Fruit fly (Drosophila melanogaster) whole organism, embryonic: Measurements from ENCODE around the gene CG42375.

Experiments used
- Blimp-1 ChIP-seq: fragments of 200-800 bp; sonication (Bioruptor generic); optimal IDR thresholded peaks from 3 replicates; lab custom pipeline; 2018; ENCODE audit warnings: missing biosample characterization, missing genetic modification characterization, mild to moderate bottlenecking, moderate library complexity, missing genetic modification reagents
- CG12299 ChIP-seq: fragments of 200-800 bp; sonication (Bioruptor generic); optimal IDR thresholded peaks from 2 replicates; lab custom pipeline; 2018; ENCODE audit warnings: missing biosample characterization, mild to moderate bottlenecking, missing genetic modification characterization
- CG13123 ChIP-seq: fragments of 200-800 bp; sonication (Bioruptor generic); optimal IDR thresholded peaks from 2 replicates; lab custom pipeline; 2016; ENCODE audit warnings: missing biosample characterization, missing genetic modification characterization
- CG13775 ChIP-seq: fragments of 200-800 bp; sonication (Bioruptor generic); optimal IDR thresholded peaks from 3 replicates; lab custom pipeline; 2017; ENCODE audit warnings: missing biosample characterization, mild to moderate bottlenecking, missing genetic modification characterization
- CG14710 ChIP-seq: fragments of 200-800 bp; sonication (Bioruptor generic); optimal IDR thresholded peaks from 3 replicates; lab custom pipeline; 2019; ENCODE audit warnings: missing biosample characterization, mild to moderate bottlenecking, missing genetic modification characterization, moderate library complexity
- CG15269 ChIP-seq: fragments of 200-800 bp; sonication (Bioruptor generic); optimal IDR thresholded peaks from 2 replicates; lab custom pipeline; 2018; ENCODE audit warnings: missing biosample characterization, mild to moderate bottlenecking, missing genetic modification characterization, moderate library complexity
- CG17186 ChIP-seq: fragments of 200-800 bp; sonication (Bioruptor generic); optimal IDR thresholded peaks from 3 replicates; lab custom pipeline; 2017; ENCODE audit warnings: missing biosample characterization, missing genetic modification reagents, missing genetic modification characterization
- CG17912 ChIP-seq: fragments of 200-800 bp; sonication (Bioruptor generic); optimal IDR thresholded peaks from 2 replicates; lab custom pipeline; 2018; ENCODE audit warnings: missing biosample characterization, mild to moderate bottlenecking, missing genetic modification characterization
- CG1832 ChIP-seq: fragments of 200-800 bp; sonication (Bioruptor generic); optimal IDR thresholded peaks from 2 replicates; lab custom pipeline; 2017; ENCODE audit warnings: missing biosample characterization, mild to moderate bottlenecking, missing genetic modification characterization, inconsistent platforms
- CG2129 ChIP-seq: fragments of 200-800 bp; sonication (Bioruptor generic); IDR thresholded peaks from 2 replicates; pipeline ENCODE4 v1.3.6; 2022; ENCODE audit warnings: missing biosample characterization, missing genetic modification characterization; ENCODE audit not compliant: partially characterized antibody
- CG2875 ChIP-seq: fragments of 200-800 bp; sonication (Bioruptor generic); optimal IDR thresholded peaks from 2 replicates; lab custom pipeline; 2017; ENCODE audit warnings: missing biosample characterization, mild to moderate bottlenecking, missing genetic modification characterization, missing genetic modification reagents
- CG2889 ChIP-seq: fragments of 200-800 bp; sonication (Bioruptor generic); IDR thresholded peaks from 3 replicates; pipeline ENCODE4 v1.3.6; 2022; ENCODE audit warnings: missing biosample characterization, missing genetic modification characterization
- CG32767 ChIP-seq: fragments of 200-800 bp; sonication (Bioruptor generic); IDR thresholded peaks from 2 replicates; pipeline ENCODE4 v1.3.6; 2022; ENCODE audit warnings: missing biosample characterization, missing genetic modification characterization
- CG3407 ChIP-seq: fragments of 200-800 bp; sonication (Bioruptor generic); optimal IDR thresholded peaks from 2 replicates; lab custom pipeline; 2018; ENCODE audit warnings: missing biosample characterization, mild to moderate bottlenecking, missing genetic modification characterization
- CG4360 ChIP-seq: fragments of 200-800 bp; sonication (Bioruptor generic); IDR thresholded peaks from 2 replicates; pipeline ENCODE4 v1.3.6; 2022; ENCODE audit warnings: missing biosample characterization, missing genetic modification characterization
- CG4424 ChIP-seq: fragments of 200-800 bp; sonication (Bioruptor generic); optimal IDR thresholded peaks from 3 replicates; lab custom pipeline; 2016; ENCODE audit warnings: missing biosample characterization, missing genetic modification characterization
- CG6854 ChIP-seq: fragments of 200-800 bp; sonication (Bioruptor generic); optimal IDR thresholded peaks from 3 replicates; lab custom pipeline; 2017; ENCODE audit warnings: missing biosample characterization, mild to moderate bottlenecking, missing genetic modification characterization
- CG7556 ChIP-seq: fragments of 200-800 bp; sonication (Bioruptor generic); optimal IDR thresholded peaks from 2 replicates; lab custom pipeline; 2017; ENCODE audit warnings: missing biosample characterization, mild to moderate bottlenecking, missing genetic modification characterization
- CG7745 ChIP-seq: fragments of 200-800 bp; sonication (Bioruptor generic); optimal IDR thresholded peaks from 2 replicates; lab custom pipeline; 2018; ENCODE audit warnings: missing biosample characterization, mild to moderate bottlenecking, missing genetic modification characterization, moderate library complexity
- CG7928 ChIP-seq: fragments of 200-800 bp; sonication (Bioruptor generic); optimal IDR thresholded peaks from 2 replicates; lab custom pipeline; 2017; ENCODE audit warnings: missing biosample characterization, mild to moderate bottlenecking, missing genetic modification characterization
- CG9727 ChIP-seq: fragments of 200-800 bp; sonication (Bioruptor generic); optimal IDR thresholded peaks from 3 replicates; lab custom pipeline; 2017; ENCODE audit warnings: missing biosample characterization, mild to moderate bottlenecking, missing genetic modification characterization
- CG9876 ChIP-seq: fragments of 200-800 bp; sonication (Bioruptor generic); optimal IDR thresholded peaks from 2 replicates; lab custom pipeline; 2016; ENCODE audit warnings: missing biosample characterization, missing genetic modification characterization
- CHES-1-like ChIP-seq: fragments of 200-800 bp; sonication (Bioruptor generic); optimal IDR thresholded peaks from 2 replicates; lab custom pipeline; 2016; ENCODE audit warnings: missing biosample characterization, missing genetic modification characterization
- Chrac-16 ChIP-seq: fragments of 200-800 bp; sonication (Bioruptor generic); optimal IDR thresholded peaks from 3 replicates; lab custom pipeline; 2016; ENCODE audit warnings: missing biosample characterization, missing genetic modification characterization
- D ChIP-seq, 2 experiments: fragments of 200-800 bp in 1 of 2; fragments of >200 bp in 1 of 2; sonication (Bioruptor generic) in 1 of 2; optimal IDR thresholded peaks; 2 replicates in 1 of 2; 3 replicates in 1 of 2; lab custom pipeline; 2017; ENCODE audit warnings: mild to moderate bottlenecking in 1 of 2, missing biosample characterization in 1 of 2, missing genetic modification characterization in 1 of 2, missing genetic modification reagents in 1 of 2
- D19B ChIP-seq: fragments of 200-800 bp; sonication (Bioruptor generic); optimal IDR thresholded peaks from 2 replicates; lab custom pipeline; 2017; ENCODE audit warnings: missing biosample characterization, mild to moderate bottlenecking, missing genetic modification characterization
- Dad ChIP-seq: fragments of 200-800 bp; sonication (Bioruptor generic); optimal IDR thresholded peaks from 3 replicates; lab custom pipeline; 2016; ENCODE audit warnings: missing biosample characterization, missing genetic modification characterization
- Deaf1 ChIP-seq: fragments of 200-800 bp; optimal IDR thresholded peaks from 3 replicates; lab custom pipeline; 2019; ENCODE audit warnings: missing biosample characterization, mild to moderate bottlenecking, missing genetic modification characterization, moderate library complexity
- Dip2 ChIP-seq: fragments of 200-800 bp; sonication (Bioruptor generic); IDR thresholded peaks from 2 replicates; pipeline ENCODE4 v1.3.6; 2022; ENCODE audit warnings: missing biosample characterization, missing genetic modification characterization
- E2f1 ChIP-seq: fragments of 200-800 bp; sonication (Bioruptor generic); IDR thresholded peaks from 2 replicates; pipeline ENCODE4 v1.3.6; 2022; ENCODE audit warnings: missing biosample characterization, missing genetic modification characterization
- ERR ChIP-seq: fragments of 200-800 bp; sonication (Bioruptor generic); optimal IDR thresholded peaks from 2 replicates; lab custom pipeline; 2016; ENCODE audit warnings: missing biosample characterization, missing genetic modification characterization
- H15 ChIP-seq: fragments of 200-800 bp; sonication (Bioruptor generic); IDR thresholded peaks from 3 replicates; pipeline ENCODE4 v1.3.6; 2022; ENCODE audit warnings: missing biosample characterization, missing genetic modification characterization
- Hr3 ChIP-seq: fragments of 200-800 bp; sonication (Bioruptor generic); optimal IDR thresholded peaks from 3 replicates; lab custom pipeline; 2016; ENCODE audit warnings: missing biosample characterization, missing genetic modification characterization
- Nf-YB ChIP-seq: fragments of 200-800 bp; sonication (Bioruptor generic); optimal IDR thresholded peaks from 3 replicates; lab custom pipeline; 2019; ENCODE audit warnings: missing biosample characterization, mild to moderate bottlenecking, missing genetic modification characterization, moderate library complexity
- Ptx1 ChIP-seq: fragments of 200-800 bp; sonication (Bioruptor generic); IDR thresholded peaks from 2 replicates; pipeline ENCODE4 v1.3.6; 2022; ENCODE audit warnings: missing biosample characterization, missing genetic modification characterization
- Sox100B ChIP-seq: fragments of 200-800 bp; sonication (Bioruptor generic); optimal IDR thresholded peaks from 3 replicates; lab custom pipeline; 2018; ENCODE audit warnings: missing biosample characterization, mild to moderate bottlenecking, missing genetic modification characterization
- abd-A ChIP-seq: fragments of 200-800 bp; sonication (Bioruptor generic); optimal IDR thresholded peaks from 3 replicates; lab custom pipeline; 2019; ENCODE audit warnings: missing biosample characterization, mild to moderate bottlenecking, missing genetic modification characterization, moderate library complexity
- ash1 ChIP-seq: fragments of 200-800 bp; sonication (Bioruptor generic); optimal IDR thresholded peaks from 2 replicates; lab custom pipeline; 2018; ENCODE audit warnings: missing biosample characterization, mild to moderate bottlenecking, missing genetic modification characterization
- bigmax ChIP-seq: fragments of 200-800 bp; sonication (Bioruptor generic); optimal IDR thresholded peaks from 2 replicates; lab custom pipeline; 2018; ENCODE audit warnings: missing biosample characterization, mild to moderate bottlenecking, missing genetic modification characterization
- ci ChIP-seq: fragments of 200-800 bp; sonication (Bioruptor generic); IDR thresholded peaks from 3 replicates; pipeline ENCODE4 v1.3.6; 2022; ENCODE audit warnings: missing biosample characterization, missing genetic modification characterization
- cwo ChIP-seq: fragments of 200-800 bp; sonication (Bioruptor generic); optimal IDR thresholded peaks from 3 replicates; lab custom pipeline; 2017; ENCODE audit warnings: missing biosample characterization, missing genetic modification characterization, mild to moderate bottlenecking, moderate library complexity, missing genetic modification reagents
- dimm ChIP-seq: fragments of 200-800 bp; sonication (Bioruptor generic); IDR thresholded peaks from 2 replicates; pipeline ENCODE4 v1.3.6; 2022; ENCODE audit warnings: missing biosample characterization, missing genetic modification characterization
- hbn ChIP-seq: fragments of 200-800 bp; sonication (Bioruptor generic); IDR thresholded peaks from 2 replicates; pipeline ENCODE4 v1.3.6; 2022; ENCODE audit warnings: missing biosample characterization, missing genetic modification characterization; ENCODE audit not compliant: partially characterized antibody
- her ChIP-seq: fragments of 200-800 bp; sonication (Bioruptor generic); optimal IDR thresholded peaks from 2 replicates; lab custom pipeline; 2016; ENCODE audit warnings: missing biosample characterization, missing genetic modification characterization
- mld ChIP-seq: fragments of 200-800 bp; sonication (Bioruptor generic); IDR thresholded peaks from 3 replicates; pipeline ENCODE4 v1.3.6; 2022; ENCODE audit warnings: missing biosample characterization, missing genetic modification characterization; ENCODE audit not compliant: partially characterized antibody
- oc ChIP-seq: fragments of 200-800 bp; sonication (Bioruptor generic); optimal IDR thresholded peaks from 2 replicates; lab custom pipeline; 2018; ENCODE audit warnings: missing biosample characterization, mild to moderate bottlenecking, missing genetic modification characterization, moderate library complexity
- pzg ChIP-seq: fragments of 200-800 bp; sonication (Bioruptor generic); optimal IDR thresholded peaks from 3 replicates; lab custom pipeline; 2018; ENCODE audit warnings: missing biosample characterization, mild to moderate bottlenecking, missing genetic modification characterization, moderate library complexity
- scrt ChIP-seq: fragments of 200-800 bp; sonication (Bioruptor generic); optimal IDR thresholded peaks from 2 replicates; lab custom pipeline; 2018; ENCODE audit warnings: missing biosample characterization, mild to moderate bottlenecking, missing genetic modification characterization, moderate library complexity

The CG42375 gene

DNA sequence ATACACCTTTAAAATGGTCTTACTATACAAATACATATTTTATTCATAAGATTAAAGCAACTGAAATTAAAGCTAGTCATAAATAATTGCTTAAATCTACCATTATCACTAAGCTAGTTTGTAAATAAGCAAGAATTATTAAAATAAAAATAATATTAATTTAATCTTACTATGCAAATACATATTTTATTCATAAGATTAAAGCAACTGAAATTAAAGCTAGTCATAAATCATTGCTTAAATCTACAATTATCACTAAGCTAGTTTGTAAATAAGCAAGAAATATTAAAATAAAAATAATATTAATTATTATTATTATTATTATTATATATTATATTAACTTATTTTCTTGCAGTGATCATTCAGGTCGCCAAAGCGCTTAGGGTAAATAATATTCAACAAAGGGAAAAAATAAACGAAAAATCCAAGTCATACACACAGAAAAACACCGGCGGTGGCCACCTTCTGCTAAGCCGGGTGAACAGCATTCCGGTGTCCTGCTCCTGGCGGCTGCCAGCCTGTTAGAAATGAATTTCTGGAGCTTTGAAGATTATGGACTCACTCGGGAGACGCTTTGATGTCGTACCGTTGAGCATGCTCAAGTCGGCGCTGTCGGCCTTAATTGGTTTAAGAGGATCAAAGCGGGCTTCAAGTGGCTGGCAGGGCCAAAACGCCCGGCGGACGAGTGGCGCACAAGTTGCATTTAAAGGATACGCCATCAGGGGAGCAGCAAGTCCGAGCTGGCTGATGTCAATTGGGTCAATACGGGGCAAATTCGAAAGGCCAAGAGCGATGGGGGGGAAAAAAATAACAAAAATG, 24.7 kb downstream of the CG42375 start (continued):
- peak; percentile 42 for TF ChIP-seq cwo (GFP tag; lab: Kevin White, UChicago)
- TF ChIP-seq Hr3 (GFP tag; lab: Kevin White, UChicago): peak; percentile 26
- no peak for TF ChIP-seq hbn (GFP tag; lab: Robert Waterston, UW)
- no peak for TF ChIP-seq CG17186
- TF ChIP-seq Blimp-1: peak; percentile 57
- TF ChIP-seq Nf-YB (GFP tag; lab: Kevin White, UChicago): no peak
- no peak for TF ChIP-seq Dip2 (GFP tag; lab: Robert Waterston, UW)
- no peak for TF ChIP-seq ash1 (GFP tag; lab: Kevin White, UChicago)
- peak; percentile 59 for TF ChIP-seq CG9727 (GFP tag; lab: Kevin White, UChicago)
- no peak for TF ChIP-seq CHES-1-like (GFP tag; lab: Kevin White, UChicago)
- peak; percentile 19 for TF ChIP-seq CG14710 (tag; lab: Kevin White, UChicago)
- no peak for TF ChIP-seq CG32767
- TF ChIP-seq Ptx1: peak; percentile 30; the same call in 1 of the 2 replicates
- TF ChIP-seq abd-A (tag; lab: Kevin White, UChicago): no peak
- TF ChIP-seq oc (tag; lab: Kevin White, UChicago): no peak
- TF ChIP-seq CG12299: no peak
- TF ChIP-seq CG17912 (GFP tag; lab: Kevin White, UChicago): no peak
- no peak for TF ChIP-seq CG4360 (GFP tag; lab: Robert Waterston, UW)
- no peak for TF ChIP-seq CG2875
- TF ChIP-seq CG7928 (GFP tag; lab: Kevin White, UChicago): no peak
- no peak for TF ChIP-seq CG4424
- TF ChIP-seq CG9876 (GFP tag; lab: Kevin White, UChicago): no peak
- no peak for TF ChIP-seq Chrac-16
- no peak for TF ChIP-seq her
- TF ChIP-seq Sox100B (GFP tag; lab: Kevin White, UChicago): peak; percentile 64
- TF ChIP-seq Dad (GFP tag; lab: Kevin White, UChicago): no peak
- TF ChIP-seq E2f1 (GFP tag; lab: Robert Waterston, UW): no peak
- no peak for TF ChIP-seq CG1832 (GFP tag; lab: Kevin White, UChicago)
- TF ChIP-seq CG2889 (GFP tag; lab: Robert Waterston, UW): no peak
- TF ChIP-seq CG13775 (GFP tag; lab: Kevin White, UChicago): no peak
- TF ChIP-seq mld (GFP tag; lab: Robert Waterston, UW): no peak
- no peak for TF ChIP-seq ERR (GFP tag; lab: Kevin White, UChicago)
- TF ChIP-seq CG6854 (GFP tag; lab: Kevin White, UChicago): no peak
- TF ChIP-seq ci (GFP tag; lab: Robert Waterston, UW): no peak
- peak; percentile 53 for TF ChIP-seq CG15269
- no peak for TF ChIP-seq dimm
- no peak for TF ChIP-seq CG3407 (GFP tag; lab: Kevin White, UChicago)
- TF ChIP-seq CG2129 (GFP tag; lab: Robert Waterston, UW): no peak
- peak; percentile 78 for TF ChIP-seq CG7556 (GFP tag; lab: Kevin White, UChicago)
- no peak for TF ChIP-seq bigmax
- peak; percentile 6 for TF ChIP-seq Deaf1
- TF ChIP-seq D19B (GFP tag; lab: Kevin White, UChicago): no peak
- no peak for TF ChIP-seq CG7745 (tag; lab: Kevin White, UChicago)
- TF ChIP-seq pzg: no peak
- TF ChIP-seq scrt (GFP tag; lab: Kevin White, UChicago): peak; percentile 8
- 0 out of 3 replicates have a peak, but pooled peaks have one; percentile 9 for TF ChIP-seq H15 (GFP tag; lab: Robert Waterston, UW)
- no peak for TF ChIP-seq CG13123
- no peak for TF ChIP-seq D (optimal IDR thresholded peaks at IDR 0.05; lab: Kevin White, UChicago)
- TF ChIP-seq D (GFP tag; optimal IDR thresholded peaks at IDR 0.05; lab: Kevin White, UChicago): peak; percentile 38
